Worm (Caenorhabditis elegans) whole organism, L2 larva: ENCODE data around the gene tbc-19.

ENCODE experiments used
- C34F6.9 ChIP-seq: fragments of 150-350 bp; optimal IDR thresholded peaks from 2 replicates; lab custom pipeline; 2014; ENCODE audit warnings: missing biosample characterization, missing genetic modification characterization
- F13H6.1 ChIP-seq: sonication (generic microtip); optimal IDR thresholded peaks from 2 replicates; lab custom pipeline; 2016; ENCODE audit warnings: missing genetic modification characterization, missing compliant biosample characterization
- Y55F3AM.14 ChIP-seq: fragments of 200-800 bp; sonication (Bioruptor generic); optimal IDR thresholded peaks from 2 replicates; lab custom pipeline; 2018; ENCODE audit warnings: mild to moderate bottlenecking, missing genetic modification characterization, missing compliant biosample characterization
- ZK546.5 ChIP-seq: sonication (generic microtip); optimal IDR thresholded peaks from 2 replicates; lab custom pipeline; 2017; ENCODE audit warnings: missing biosample characterization, missing genetic modification characterization
- alr-1 ChIP-seq: fragments of 150-350 bp; optimal IDR thresholded peaks from 2 replicates; lab custom pipeline; 2014; ENCODE audit warnings: missing biosample characterization, missing genetic modification characterization
- aly-2 ChIP-seq: fragments of 150-350 bp; optimal IDR thresholded peaks from 2 replicates; lab custom pipeline; 2014; ENCODE audit warnings: missing biosample characterization, missing genetic modification characterization
- blmp-1 ChIP-seq: sonication (generic microtip); optimal IDR thresholded peaks from 2 replicates; lab custom pipeline; 2017; ENCODE audit warnings: missing genetic modification characterization, mild to moderate bottlenecking, missing compliant biosample characterization, antibody characterized with exemption, moderate library complexity; ENCODE audit not compliant: insufficient read depth
- ceh-16 ChIP-seq: fragments of 150-350 bp; optimal IDR thresholded peaks from 2 replicates; lab custom pipeline; 2014; ENCODE audit warnings: missing biosample characterization, missing genetic modification characterization
- crh-2 ChIP-seq: sonication (generic microtip); optimal IDR thresholded peaks from 2 replicates; lab custom pipeline; 2017; ENCODE audit warnings: missing biosample characterization, missing genetic modification characterization
- egl-27 ChIP-seq: sonication (generic microtip); optimal IDR thresholded peaks from 3 replicates; lab custom pipeline; 2017; ENCODE audit warnings: missing biosample characterization, missing genetic modification reagents, missing genetic modification characterization
- elt-1 ChIP-seq: fragments of 150-350 bp; optimal IDR thresholded peaks from 2 replicates; lab custom pipeline; 2014; ENCODE audit warnings: missing biosample characterization, missing genetic modification characterization
- elt-3 ChIP-seq: sonication (generic microtip); optimal IDR thresholded peaks from 2 replicates; lab custom pipeline; 2017; ENCODE audit warnings: missing biosample characterization, missing genetic modification characterization
- fos-1 ChIP-seq: fragments of 150-350 bp; optimal IDR thresholded peaks from 2 replicates; lab custom pipeline; 2014; ENCODE audit warnings: missing biosample characterization, missing genetic modification characterization
- gmeb-1 ChIP-seq: fragments of 150-350 bp; optimal IDR thresholded peaks from 2 replicates; lab custom pipeline; 2014; ENCODE audit warnings: missing biosample characterization, missing genetic modification characterization
- lin-11 ChIP-seq: fragments of 150-350 bp; sonication (generic microtip); optimal IDR thresholded peaks from 2 replicates; lab custom pipeline; 2014; ENCODE audit warnings: missing biosample characterization, missing genetic modification characterization, inconsistent platforms, mixed read lengths
- lin-39 ChIP-seq: fragments of 150-350 bp; optimal IDR thresholded peaks from 2 replicates; lab custom pipeline; 2014; ENCODE audit warnings: missing biosample characterization, missing genetic modification reagents, missing genetic modification characterization
- lsy-2 ChIP-seq, 2 experiments: fragments of 150-350 bp in 1 of 2; sonication (generic microtip) in 1 of 2; optimal IDR thresholded peaks; 2 replicates each; lab custom pipeline; 2014 to 2017; ENCODE audit warnings: missing biosample characterization in 2 of 2, missing genetic modification characterization in 2 of 2
- mab-5 ChIP-seq: fragments of 150-350 bp; optimal IDR thresholded peaks from 2 replicates; lab custom pipeline; 2014; ENCODE audit warnings: missing biosample characterization, missing genetic modification characterization
- mdl-1 ChIP-seq, 2 experiments: fragments of 150-350 bp in 1 of 2; sonication (generic microtip) in 1 of 2; optimal IDR thresholded peaks; 2 replicates each; lab custom pipeline; 2017; ENCODE audit warnings: missing biosample characterization in 2 of 2, missing genetic modification characterization in 2 of 2
- nhr-129 ChIP-seq: fragments of 150-350 bp; optimal IDR thresholded peaks from 2 replicates; lab custom pipeline; 2014; ENCODE audit warnings: missing biosample characterization, missing genetic modification characterization
- nhr-21 ChIP-seq: fragments of 150-350 bp; optimal IDR thresholded peaks from 2 replicates; lab custom pipeline; 2014; ENCODE audit warnings: missing biosample characterization, missing genetic modification characterization
- nhr-6 ChIP-seq: fragments of 150-350 bp; optimal IDR thresholded peaks from 2 replicates; lab custom pipeline; 2014; ENCODE audit warnings: missing biosample characterization, missing genetic modification characterization
- nhr-77 ChIP-seq: fragments of 150-350 bp; optimal IDR thresholded peaks from 2 replicates; lab custom pipeline; 2014; ENCODE audit warnings: missing biosample characterization, missing genetic modification characterization
- sma-3 ChIP-seq: sonication (generic microtip); optimal IDR thresholded peaks from 2 replicates; lab custom pipeline; 2016; ENCODE audit warnings: missing genetic modification reagents, missing genetic modification characterization, missing compliant biosample characterization
- sma-9 ChIP-seq, 2 experiments: fragments of 150-350 bp in 1 of 2; sonication (generic microtip) in 1 of 2; optimal IDR thresholded peaks; 2 replicates each; lab custom pipeline; 2014 to 2016; ENCODE audit warnings: missing genetic modification characterization in 2 of 2, mild to moderate bottlenecking in 1 of 2, missing biosample characterization in 1 of 2, missing compliant biosample characterization in 1 of 2, missing genetic modification reagents in 1 of 2, moderate library complexity in 1 of 2
- snpc-4 ChIP-seq: fragments of 150-350 bp; optimal IDR thresholded peaks from 2 replicates; lab custom pipeline; 2014; ENCODE audit warnings: missing biosample characterization, missing genetic modification characterization
- unc-39 ChIP-seq: fragments of 150-350 bp; optimal IDR thresholded peaks from 2 replicates; lab custom pipeline; 2014; ENCODE audit warnings: missing biosample characterization, missing genetic modification characterization
- unc-55 ChIP-seq: fragments of 150-350 bp; sonication (generic microtip); optimal IDR thresholded peaks from 3 replicates; lab custom pipeline; 2014; ENCODE audit warnings: missing biosample characterization, missing genetic modification reagents, missing genetic modification characterization
- unc-62 ChIP-seq: fragments of 150-350 bp; optimal IDR thresholded peaks from 2 replicates; lab custom pipeline; 2014; ENCODE audit warnings: missing biosample characterization, missing genetic modification reagents, missing genetic modification characterization
- zag-1 ChIP-seq: fragments of 150-350 bp; optimal IDR thresholded peaks from 2 replicates; lab custom pipeline; 2014; ENCODE audit warnings: missing biosample characterization, missing genetic modification characterization
- ztf-4 ChIP-seq: fragments of 150-350 bp; optimal IDR thresholded peaks from 2 replicates; lab custom pipeline; 2014; ENCODE audit warnings: missing biosample characterization, missing genetic modification characterization

Gene tbc-19

DNA sequence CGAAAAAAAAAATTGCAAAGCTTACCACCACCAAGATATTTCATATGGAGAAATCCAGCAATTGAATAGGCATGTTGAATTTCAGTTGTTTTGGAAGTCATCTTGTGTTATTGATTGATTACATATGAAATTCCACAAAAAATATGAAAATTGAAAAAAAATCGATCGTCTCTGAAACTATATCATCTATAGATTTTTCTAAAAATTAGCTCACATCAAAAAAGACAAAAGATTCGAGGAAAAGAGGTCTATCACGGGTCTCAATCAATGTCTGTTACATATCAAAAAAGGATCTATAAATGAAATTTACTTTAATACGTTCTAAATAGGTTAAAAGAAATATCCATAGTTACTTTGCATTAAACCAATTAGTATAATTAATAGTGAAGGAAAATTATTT is at the start of gene tbc-19:
Gene tbc-19 (minus strand): TSS at position 101 of the 400 bp plus-strand sequence.
- no peak for TF ChIP-seq elt-1 (tag; lab: Kevin White, UChicago)

DNA sequence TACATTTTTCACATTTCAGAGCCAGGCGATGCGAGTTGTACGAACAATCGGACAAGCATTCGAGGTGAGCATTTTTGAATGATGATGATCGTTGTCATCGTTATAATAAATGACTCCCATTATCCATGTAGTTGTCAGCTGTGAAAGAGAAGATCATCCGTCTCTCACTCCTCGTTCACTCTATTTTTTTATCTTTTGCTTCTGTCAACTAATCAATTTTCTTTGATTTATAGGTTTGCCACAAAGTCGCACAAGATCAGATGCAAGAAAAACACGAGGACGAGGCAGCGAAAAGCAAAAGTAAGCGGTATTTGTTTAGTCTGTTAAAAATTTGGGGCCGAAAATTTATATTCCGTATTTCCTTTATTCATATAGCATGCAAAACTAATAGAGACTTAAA is 44.2 kb upstream of the tbc-19 start:
- TF ChIP-seq C34F6.9 (tag; lab: Kevin White, UChicago) (peak; percentile 14), ztf-4 (tag; lab: Kevin White, UChicago) (no peak), zag-1 (tag; lab: Kevin White, UChicago) (no peak), sma-9 (GFP tag; optimal IDR thresholded peaks at IDR 0.05; lab: Kevin White, UChicago) (peak; percentile 42), sma-9 (tag; optimal IDR thresholded peaks at IDR 0.05; lab: Kevin White, UChicago) (no peak), lsy-2 (tag; optimal IDR thresholded peaks at IDR 0.05; lab: Kevin White, UChicago) (peak in 1 of 2 experiments; percentile 23), nhr-129 (tag; lab: Kevin White, UChicago) (peak; percentile 15), mab-5 (tag; lab: Kevin White, UChicago) (peak; percentile 52)
- TF ChIP-seq, all 48 proteins: peak for 5

DNA sequence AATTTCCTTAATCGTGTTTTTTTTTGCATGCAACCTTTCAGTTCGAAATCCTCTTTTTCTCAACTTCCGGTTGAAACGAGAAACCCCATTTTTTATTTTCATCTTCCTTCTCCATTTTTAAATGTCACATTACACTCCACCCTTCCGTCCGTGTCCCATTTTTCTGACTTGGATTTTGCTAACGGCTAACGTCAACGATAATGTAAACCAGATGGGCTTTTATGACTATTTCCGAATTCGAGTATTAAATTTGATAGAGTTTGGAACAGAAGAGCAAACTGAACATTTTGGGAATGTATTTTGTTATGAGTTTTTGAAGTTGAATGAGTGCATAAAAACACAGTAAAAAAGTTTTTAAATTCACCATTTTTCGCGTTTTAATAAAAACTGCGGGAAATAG is 43.4 kb upstream of the tbc-19 start:
- TF ChIP-seq unc-55 (GFP tag; lab: Kevin White, UChicago) = no peak
- no peak for TF ChIP-seq ztf-4 (tag; lab: Kevin White, UChicago)
- TF ChIP-seq nhr-77 (tag; lab: Kevin White, UChicago) = no peak
- no peak for TF ChIP-seq nhr-6 (tag; lab: Kevin White, UChicago)
- no peak for TF ChIP-seq blmp-1 (tag; lab: Kevin White, UChicago)
- TF ChIP-seq Y55F3AM.14 (GFP tag; lab: Kevin White, UChicago) = no peak
- no peak for TF ChIP-seq lin-39 (tag; lab: Kevin White, UChicago)
- no peak for TF ChIP-seq sma-3 (GFP tag; lab: Kevin White, UChicago)
- TF ChIP-seq lsy-2 (tag; optimal IDR thresholded peaks at IDR 0.05; lab: Kevin White, UChicago) = no peak
- no peak for TF ChIP-seq mdl-1 (tag; optimal IDR thresholded peaks at IDR 0.05; lab: Kevin White, UChicago)
- no peak for TF ChIP-seq fos-1 (tag; lab: Kevin White, UChicago)
- no peak for TF ChIP-seq alr-1 (tag; lab: Kevin White, UChicago)
- no peak for TF ChIP-seq snpc-4 (tag; lab: Kevin White, UChicago)

DNA sequence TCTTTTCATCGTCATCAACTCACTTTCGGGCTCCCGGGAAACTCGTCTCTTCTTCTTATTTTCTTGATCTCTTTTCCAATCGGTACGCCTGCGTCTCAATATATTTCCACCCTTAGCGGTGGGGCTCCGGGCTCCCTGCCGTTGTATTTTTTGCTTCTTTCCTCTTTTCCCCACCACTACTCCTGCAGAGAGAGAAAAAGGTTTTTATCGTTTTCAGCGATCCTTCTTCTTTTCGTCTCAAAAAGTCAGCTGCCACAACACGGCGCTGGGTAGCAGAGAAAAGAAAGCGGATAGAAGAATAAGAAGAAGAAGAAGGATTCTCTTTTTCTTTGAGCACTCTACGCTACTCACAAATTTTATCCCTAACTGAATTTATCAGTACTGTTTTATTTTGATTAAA is 42.5 kb upstream of the tbc-19 start:
- TF ChIP-seq unc-62 (GFP tag; lab: Kevin White, UChicago) (no peak), nhr-129 (tag; lab: Kevin White, UChicago) (peak; percentile 46), F13H6.1 (tag; lab: Kevin White, UChicago) (peak; percentile 67)
- TF ChIP-seq, all 48 proteins: peak for 2

DNA sequence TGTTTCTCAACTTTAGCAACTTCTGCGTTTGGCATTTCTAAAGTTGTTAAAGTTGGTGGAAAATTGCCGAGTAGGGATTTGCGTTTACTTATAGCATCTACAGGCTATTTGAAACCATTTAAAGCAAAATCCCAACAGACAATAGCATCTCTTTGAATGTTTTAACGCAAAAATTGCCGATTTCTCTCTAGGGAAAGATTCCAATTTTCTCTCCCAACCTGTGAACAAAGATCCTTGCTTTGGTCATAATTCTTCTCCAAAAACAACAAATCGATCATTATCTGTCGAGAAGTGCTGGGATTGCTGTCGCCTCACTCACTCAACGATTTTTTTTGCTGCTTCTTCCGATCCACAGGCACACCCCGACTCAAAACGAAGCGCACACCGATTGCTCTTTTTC is 41.4 kb upstream of the tbc-19 start:
- no peak for TF ChIP-seq elt-3 (tag; lab: Kevin White, UChicago)
- no peak for TF ChIP-seq elt-1 (tag; lab: Kevin White, UChicago)
- TF ChIP-seq unc-39 (tag; lab: Kevin White, UChicago) = no peak
- no peak for TF ChIP-seq nhr-21
- TF ChIP-seq C34F6.9 (tag; lab: Kevin White, UChicago) = no peak
- TF ChIP-seq lin-39 (tag; lab: Kevin White, UChicago) = no peak
- no peak for TF ChIP-seq sma-3 (GFP tag; lab: Kevin White, UChicago)
- TF ChIP-seq zag-1 (tag; lab: Kevin White, UChicago) = no peak
- TF ChIP-seq unc-62 (GFP tag; lab: Kevin White, UChicago) = no peak
- no peak for TF ChIP-seq ZK546.5 (tag; lab: Kevin White, UChicago)
- no peak for TF ChIP-seq lin-11 (tag; lab: Kevin White, UChicago)
- no peak for TF ChIP-seq nhr-6 (tag; lab: Kevin White, UChicago)
- TF ChIP-seq fos-1 (tag; lab: Kevin White, UChicago) = no peak
- no peak for TF ChIP-seq egl-27

DNA sequence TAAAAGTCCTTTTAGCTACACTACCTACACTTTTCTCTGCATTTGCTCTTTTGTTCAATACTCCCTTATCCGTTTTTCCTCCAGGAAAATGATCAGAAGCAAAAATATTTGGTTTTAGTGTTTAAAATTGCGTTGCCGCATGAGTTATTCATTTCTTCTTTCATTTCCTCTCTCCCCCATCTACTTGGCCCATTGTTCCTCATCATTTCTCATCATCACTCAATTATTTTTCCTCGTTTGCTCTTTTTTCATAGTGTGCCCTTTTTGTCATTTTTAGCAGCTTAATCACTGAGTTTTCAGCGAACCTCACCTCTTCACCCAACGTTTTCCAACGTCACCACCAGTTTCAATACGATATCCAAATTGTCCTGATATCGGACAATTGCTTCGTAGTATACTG is 36.9 kb upstream of the tbc-19 start, which contains the start of gene dyc-1:
Gene dyc-1 (plus strand): TSS at position 301 of the 400 bp plus-strand sequence.
- TF ChIP-seq mdl-1 (tag; optimal IDR thresholded peaks at IDR 0.05; lab: Kevin White, UChicago) = no peak
- no peak for TF ChIP-seq aly-2
- no peak for TF ChIP-seq snpc-4 (tag; lab: Kevin White, UChicago)
- no peak for TF ChIP-seq mab-5 (tag; lab: Kevin White, UChicago)
- no peak for TF ChIP-seq elt-3 (tag; lab: Kevin White, UChicago)
- TF ChIP-seq nhr-129 (tag; lab: Kevin White, UChicago) = no peak
- TF ChIP-seq ceh-16 = no peak
- no peak for TF ChIP-seq lin-11 (tag; lab: Kevin White, UChicago)
- no peak for TF ChIP-seq fos-1 (tag; lab: Kevin White, UChicago)
- no peak for TF ChIP-seq gmeb-1 (tag; lab: Kevin White, UChicago)
- TF ChIP-seq alr-1 (tag; lab: Kevin White, UChicago) = no peak
- TF ChIP-seq nhr-21 = no peak
- no peak for TF ChIP-seq egl-27
- TF ChIP-seq crh-2 (tag; lab: Kevin White, UChicago) = no peak
- no peak for TF ChIP-seq lin-39 (tag; lab: Kevin White, UChicago)
- no peak for TF ChIP-seq nhr-77 (tag; lab: Kevin White, UChicago)
- TF ChIP-seq, all 48 proteins: peak for 0
